Fruit fly (Drosophila melanogaster) whole organism, embryonic: Measurements from ENCODE around the gene wuho.

Source experiments
- BEAF-32 ChIP-seq: fragments of 200-800 bp; sonication (Bioruptor generic); optimal IDR thresholded peaks from 3 replicates; lab custom pipeline; 2017; ENCODE audit warnings: missing biosample characterization, missing genetic modification characterization, mild to moderate bottlenecking, moderate library complexity, missing genetic modification reagents
- CG10274 ChIP-seq: fragments of 200-800 bp; sonication (Bioruptor generic); optimal IDR thresholded peaks from 3 replicates; lab custom pipeline; 2017; ENCODE audit warnings: missing biosample characterization, mild to moderate bottlenecking, missing genetic modification characterization
- CG10431 ChIP-seq: fragments of 200-800 bp; sonication (Bioruptor generic); optimal IDR thresholded peaks from 3 replicates; lab custom pipeline; 2018; ENCODE audit warnings: missing biosample characterization, mild to moderate bottlenecking, missing genetic modification characterization
- CG1233 ChIP-seq: fragments of 200-800 bp; sonication (Bioruptor generic); optimal IDR thresholded peaks from 4 replicates; lab custom pipeline; 2018; ENCODE audit warnings: missing biosample characterization, mild to moderate bottlenecking, missing genetic modification characterization
- CG12769 ChIP-seq: fragments of 200-800 bp; sonication (Bioruptor generic); optimal IDR thresholded peaks from 2 replicates; lab custom pipeline; 2019; ENCODE audit warnings: missing biosample characterization, mild to moderate bottlenecking, missing genetic modification characterization, moderate library complexity
- CG13287 ChIP-seq: fragments of 200-800 bp; sonication (Bioruptor generic); IDR thresholded peaks from 2 replicates; pipeline ENCODE4 v1.3.6; 2022; ENCODE audit warnings: missing biosample characterization, missing genetic modification characterization; ENCODE audit not compliant: partially characterized antibody
- CG14667 ChIP-seq: fragments of 200-800 bp; sonication (Bioruptor generic); IDR thresholded peaks from 2 replicates; pipeline ENCODE4 v1.3.6; 2022; ENCODE audit warnings: missing biosample characterization, missing genetic modification characterization
- CG1529 ChIP-seq: fragments of 200-800 bp; sonication (Bioruptor generic); optimal IDR thresholded peaks from 3 replicates; lab custom pipeline; 2018; ENCODE audit warnings: missing biosample characterization, missing genetic modification characterization
- CG17802 ChIP-seq: fragments of 200-800 bp; sonication (Bioruptor generic); optimal IDR thresholded peaks from 2 replicates; lab custom pipeline; 2018; ENCODE audit warnings: missing biosample characterization, mild to moderate bottlenecking, missing genetic modification characterization, moderate library complexity
- CG18011 ChIP-seq: fragments of 200-800 bp; sonication (Bioruptor generic); optimal IDR thresholded peaks from 2 replicates; lab custom pipeline; 2017; ENCODE audit warnings: missing biosample characterization, missing genetic modification characterization, mild to moderate bottlenecking, moderate library complexity, missing genotype
- CG18262 ChIP-seq: fragments of 200-800 bp; optimal IDR thresholded peaks from 3 replicates; lab custom pipeline; 2019; ENCODE audit warnings: missing biosample characterization, mild to moderate bottlenecking, missing genetic modification characterization, moderate library complexity
- CG32532 ChIP-seq: fragments of 200-800 bp; sonication (Bioruptor generic); IDR thresholded peaks from 2 replicates; pipeline ENCODE4 v1.3.6; 2022; ENCODE audit warnings: missing biosample characterization, missing genetic modification characterization
- CG3838 ChIP-seq: fragments of 200-800 bp; sonication (Bioruptor generic); optimal IDR thresholded peaks from 3 replicates; lab custom pipeline; 2016; ENCODE audit warnings: missing biosample characterization, missing genetic modification characterization
- CG4707 ChIP-seq: fragments of 200-800 bp; sonication (Bioruptor generic); optimal IDR thresholded peaks from 2 replicates; lab custom pipeline; 2018; ENCODE audit warnings: missing biosample characterization, mild to moderate bottlenecking, missing genetic modification characterization, moderate library complexity
- CG6689 ChIP-seq: fragments of 200-800 bp; sonication (Bioruptor generic); IDR thresholded peaks from 2 replicates; pipeline ENCODE4 v1.3.6; 2022; ENCODE audit warnings: missing biosample characterization, missing genetic modification characterization
- CG7372 ChIP-seq: fragments of 200-800 bp; sonication (Bioruptor generic); IDR thresholded peaks from 2 replicates; pipeline ENCODE4 v1.3.6; 2022; ENCODE audit warnings: missing biosample characterization, missing genetic modification characterization
- CG8765 ChIP-seq: fragments of 200-800 bp; sonication (Bioruptor generic); IDR thresholded peaks from 2 replicates; pipeline ENCODE4 v1.3.6; 2022; ENCODE audit warnings: missing biosample characterization, missing genetic modification characterization
- CG9797 ChIP-seq: fragments of 200-800 bp; sonication (Bioruptor generic); optimal IDR thresholded peaks from 3 replicates; lab custom pipeline; 2018; ENCODE audit warnings: missing biosample characterization, mild to moderate bottlenecking, missing genetic modification characterization
- CG9876 ChIP-seq: fragments of 200-800 bp; sonication (Bioruptor generic); optimal IDR thresholded peaks from 2 replicates; lab custom pipeline; 2016; ENCODE audit warnings: missing biosample characterization, missing genetic modification characterization
- Dip3 ChIP-seq: fragments of 200-800 bp; sonication (Bioruptor generic); optimal IDR thresholded peaks from 3 replicates; lab custom pipeline; 2016; ENCODE audit warnings: missing biosample characterization, missing genetic modification characterization
- Drgx ChIP-seq: fragments of 200-800 bp; sonication (Bioruptor generic); IDR thresholded peaks from 2 replicates; pipeline ENCODE4 v1.3.6; 2022; ENCODE audit warnings: missing biosample characterization, missing genetic modification characterization
- HHEX ChIP-seq: fragments of 200-800 bp; sonication (Bioruptor generic); optimal IDR thresholded peaks from 3 replicates; lab custom pipeline; 2017; ENCODE audit warnings: missing biosample characterization, mild to moderate bottlenecking, missing genetic modification characterization, missing genetic modification reagents
- HLH3B ChIP-seq: fragments of 200-800 bp; sonication (Bioruptor generic); IDR thresholded peaks from 2 replicates; pipeline ENCODE4 v1.3.6; 2022; ENCODE audit warnings: missing biosample characterization, missing genetic modification characterization
- HLHmδ ChIP-seq: fragments of 200-800 bp; sonication (Bioruptor generic); optimal IDR thresholded peaks from 2 replicates; lab custom pipeline; 2018; ENCODE audit warnings: missing biosample characterization, mild to moderate bottlenecking, missing genetic modification characterization, moderate library complexity
- Hand ChIP-seq: fragments of 200-800 bp; sonication (Bioruptor generic); optimal IDR thresholded peaks from 2 replicates; lab custom pipeline; 2017; ENCODE audit warnings: mild to moderate bottlenecking, missing biosample characterization, missing genetic modification reagents, missing genetic modification characterization
- Myb ChIP-seq: fragments of 200-800 bp; sonication (Bioruptor generic); optimal IDR thresholded peaks from 2 replicates; lab custom pipeline; 2016; ENCODE audit warnings: missing biosample characterization, missing genetic modification characterization
- NFAT ChIP-seq: fragments of 200-800 bp; sonication (Bioruptor generic); IDR thresholded peaks from 2 replicates; pipeline ENCODE4 v1.3.6; 2022; ENCODE audit warnings: missing biosample characterization, missing genetic modification characterization
- Sin3A ChIP-seq: fragments of >200 bp; optimal IDR thresholded peaks from 2 replicates; lab custom pipeline; 2018
- Taf1 ChIP-seq: fragments of 200-800 bp; sonication (Bioruptor generic); IDR thresholded peaks from 2 replicates; pipeline ENCODE4 v1.3.6; 2022; ENCODE audit warnings: missing biosample characterization, missing genetic modification characterization
- Xrp1 ChIP-seq: fragments of 200-800 bp; sonication (Bioruptor generic); IDR thresholded peaks from 2 replicates; pipeline ENCODE4 v1.3.6; 2022; ENCODE audit warnings: missing biosample characterization, missing genetic modification characterization
- ac ChIP-seq: fragments of 200-800 bp; sonication (Bioruptor generic); optimal IDR thresholded peaks from 3 replicates; lab custom pipeline; 2017; ENCODE audit warnings: missing biosample characterization, mild to moderate bottlenecking, missing genetic modification characterization
- cas ChIP-seq: fragments of 200-800 bp; sonication (Bioruptor generic); IDR thresholded peaks from 2 replicates; pipeline ENCODE4 v1.3.6; 2022; ENCODE audit warnings: missing biosample characterization, missing genetic modification characterization
- caup ChIP-seq: fragments of 200-800 bp; sonication (Bioruptor generic); optimal IDR thresholded peaks from 3 replicates; lab custom pipeline; 2017; ENCODE audit warnings: missing biosample characterization, mild to moderate bottlenecking, missing genetic modification characterization, moderate library complexity; ENCODE audit not compliant: severe bottlenecking
- crp ChIP-seq, 2 experiments: fragments of 200-800 bp; sonication (Bioruptor generic); optimal IDR thresholded peaks; 2 replicates in 1 of 2; 3 replicates in 1 of 2; lab custom pipeline; 2017; ENCODE audit warnings: missing biosample characterization in 2 of 2, missing genetic modification characterization in 2 of 2, mild to moderate bottlenecking in 1 of 2, moderate library complexity in 1 of 2
- eyg ChIP-seq: fragments of 200-800 bp; sonication (Bioruptor generic); optimal IDR thresholded peaks from 3 replicates; lab custom pipeline; 2016; ENCODE audit warnings: missing biosample characterization, missing genetic modification characterization
- grn ChIP-seq: fragments of 200-800 bp; sonication (Bioruptor generic); optimal IDR thresholded peaks from 3 replicates; lab custom pipeline; 2017; ENCODE audit warnings: missing biosample characterization, missing genetic modification characterization
- gro ChIP-seq: fragments of 200-800 bp; sonication (Bioruptor generic); optimal IDR thresholded peaks from 2 replicates; lab custom pipeline; 2016; ENCODE audit warnings: missing biosample characterization, missing genetic modification characterization
- hb ChIP-seq: fragments of 200-800 bp; sonication (Bioruptor generic); IDR thresholded peaks from 3 replicates; pipeline ENCODE4 v1.3.6; 2022; ENCODE audit warnings: missing biosample characterization, missing genetic modification characterization; ENCODE audit not compliant: partially characterized antibody
- klu ChIP-seq: fragments of 200-800 bp; sonication (Bioruptor generic); IDR thresholded peaks from 2 replicates; pipeline ENCODE4 v1.3.6; 2022; ENCODE audit warnings: missing biosample characterization, missing genetic modification characterization
- lbe ChIP-seq: fragments of 200-800 bp; sonication (Bioruptor generic); optimal IDR thresholded peaks from 2 replicates; lab custom pipeline; 2016; ENCODE audit warnings: missing biosample characterization, mild to moderate bottlenecking, missing genetic modification characterization
- lola ChIP-seq, 3 experiments: fragments of >200 bp in 2 of 3; fragments of 200-800 bp in 1 of 3; sonication (Bioruptor generic) in 1 of 3; optimal IDR thresholded peaks; 2 replicates each; lab custom pipeline; 2017 to 2019; ENCODE audit warnings: missing biosample characterization in 3 of 3, missing genetic modification characterization in 3 of 3, mild to moderate bottlenecking in 1 of 3, moderate library complexity in 1 of 3
- mld ChIP-seq: fragments of 200-800 bp; sonication (Bioruptor generic); IDR thresholded peaks from 3 replicates; pipeline ENCODE4 v1.3.6; 2022; ENCODE audit warnings: missing biosample characterization, missing genetic modification characterization; ENCODE audit not compliant: partially characterized antibody
- psq ChIP-seq: fragments of 200-800 bp; sonication (Bioruptor generic); optimal IDR thresholded peaks from 2 replicates; lab custom pipeline; 2017; ENCODE audit warnings: missing biosample characterization, missing genetic modification characterization
- rib ChIP-seq: fragments of 200-800 bp; sonication (Bioruptor generic); IDR thresholded peaks from 2 replicates; pipeline ENCODE4 v1.3.6; 2022; ENCODE audit warnings: missing biosample characterization, missing genetic modification characterization
- run ChIP-seq: fragments of 200-800 bp; sonication (Bioruptor generic); optimal IDR thresholded peaks from 3 replicates; lab custom pipeline; 2018; ENCODE audit warnings: missing biosample characterization, mild to moderate bottlenecking, missing genetic modification characterization
- shn ChIP-seq: fragments of 200-800 bp; sonication (Bioruptor generic); optimal IDR thresholded peaks from 3 replicates; lab custom pipeline; 2016; ENCODE audit warnings: missing biosample characterization, missing genetic modification characterization
- stwl ChIP-seq: fragments of 200-800 bp; sonication (Bioruptor generic); optimal IDR thresholded peaks from 3 replicates; lab custom pipeline; 2018; ENCODE audit warnings: missing biosample characterization, mild to moderate bottlenecking, missing genetic modification characterization, moderate library complexity
- tgo ChIP-seq: fragments of 200-800 bp; sonication (Bioruptor generic); IDR thresholded peaks from 3 replicates; pipeline ENCODE4 v1.3.6; 2022; ENCODE audit warnings: missing biosample characterization, missing genetic modification characterization
- yki ChIP-seq: fragments of >200 bp; optimal IDR thresholded peaks from 3 replicates; lab custom pipeline; 2018
- z ChIP-seq: fragments of 200-800 bp; sonication (Bioruptor generic); IDR thresholded peaks from 3 replicates; pipeline ENCODE4 v1.3.6; 2022; ENCODE audit warnings: missing biosample characterization, missing genetic modification characterization

The wuho gene

DNA sequence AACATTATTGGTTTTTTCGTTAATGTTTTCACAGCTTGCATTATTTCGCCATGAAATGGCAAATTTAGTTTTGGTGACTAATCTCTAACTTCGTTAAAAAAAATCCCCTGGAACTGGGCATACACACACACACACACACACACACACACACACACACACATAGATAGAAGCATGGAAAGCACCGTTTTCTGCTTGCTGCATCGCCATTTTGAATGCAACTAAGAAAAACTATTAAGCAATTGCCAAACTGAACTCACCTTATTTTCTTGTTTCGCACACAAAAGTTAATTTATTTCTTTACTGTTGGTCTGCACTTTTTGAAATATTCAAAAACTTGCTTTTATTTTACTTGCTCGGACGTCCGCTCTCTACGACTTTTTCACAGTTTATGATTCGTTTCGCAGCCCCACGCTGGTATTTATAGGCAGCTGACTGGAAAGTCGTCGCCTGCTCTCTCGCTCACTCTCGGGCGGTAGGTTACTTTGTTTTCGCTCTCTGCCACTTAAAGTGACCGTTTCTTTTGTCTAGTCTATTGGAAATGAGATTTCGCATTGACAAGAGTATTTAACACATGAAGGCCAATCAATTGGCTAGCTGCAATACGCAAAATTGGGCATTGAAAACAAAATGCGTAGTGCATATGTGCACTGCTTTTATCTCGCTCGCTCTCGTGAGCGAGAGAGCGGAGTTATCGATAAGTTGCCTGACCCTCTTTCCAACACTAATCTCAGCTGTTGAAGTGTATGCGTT, 8.8 kb upstream of the wuho start (continued):
- TF ChIP-seq CG10274 (GFP tag; lab: Kevin White, UChicago), result no peak
- no peak for TF ChIP-seq CG6689 (GFP tag; lab: Robert Waterston, UW)
- peak; percentile 15 for TF ChIP-seq Sin3A (lab: Kevin White, UChicago)
- TF ChIP-seq CG7372 (GFP tag; lab: Robert Waterston, UW), result no peak
- no peak for TF ChIP-seq Xrp1 (GFP tag; lab: Robert Waterston, UW)
- no peak for TF ChIP-seq psq
- TF ChIP-seq CG9797 (GFP tag; lab: Kevin White, UChicago), result peak; percentile 44
- no peak for TF ChIP-seq shn (GFP tag; lab: Kevin White, UChicago)
- 0 out of 2 replicates have a peak, but pooled peaks have one; percentile 16 for TF ChIP-seq HLH3B (GFP tag; lab: Robert Waterston, UW)
- no peak for TF ChIP-seq CG32532 (GFP tag; lab: Robert Waterston, UW)
- no peak for TF ChIP-seq CG3838
- no peak for TF ChIP-seq CG14667 (GFP tag; lab: Robert Waterston, UW)
- no peak for TF ChIP-seq CG12769 (tag; lab: Kevin White, UChicago)
- peak; percentile 36 for TF ChIP-seq stwl (tag; lab: Kevin White, UChicago)
- no peak for TF ChIP-seq grn (GFP tag; lab: Kevin White, UChicago)
- TF ChIP-seq rib (GFP tag; lab: Robert Waterston, UW), result no peak
- no peak for TF ChIP-seq hb
- TF ChIP-seq CG9876 (GFP tag; lab: Kevin White, UChicago), result no peak
- TF ChIP-seq run (tag; lab: Kevin White, UChicago), result no peak
- TF ChIP-seq CG10431, result no peak
- TF ChIP-seq crp (GFP tag; optimal IDR thresholded peaks at IDR 0.05; lab: Kevin White, UChicago), result peak in 1 of 2 experiments; percentile 75
- no peak for TF ChIP-seq ac (GFP tag; lab: Kevin White, UChicago)
- peak; percentile 25 for TF ChIP-seq caup
- TF ChIP-seq tgo (GFP tag; lab: Robert Waterston, UW), result no peak
- no peak for TF ChIP-seq CG18262 (tag; lab: Kevin White, UChicago)
- TF ChIP-seq mld, result no peak
- TF ChIP-seq CG18011, result no peak
- TF ChIP-seq HLHmδ (GFP tag; lab: Kevin White, UChicago), result no peak
- peak; percentile 37 for TF ChIP-seq HHEX
- no peak for TF ChIP-seq CG13287 (GFP tag; lab: Robert Waterston, UW)
- TF ChIP-seq Hand, result no peak
- TF ChIP-seq z (GFP tag; lab: Robert Waterston, UW), result no peak
- no peak for TF ChIP-seq lola (GFP tag; optimal IDR thresholded peaks at IDR 0.05; lab: Kevin White, UChicago)
- TF ChIP-seq Myb, result peak; percentile 38
- TF ChIP-seq CG4707 (GFP tag; lab: Kevin White, UChicago), result no peak
- no peak for TF ChIP-seq NFAT
- TF ChIP-seq BEAF-32 (GFP tag; lab: Kevin White, UChicago), result peak; percentile 48
- TF ChIP-seq CG8765 (GFP tag; lab: Robert Waterston, UW), result no peak
- TF ChIP-seq lbe (GFP tag; lab: Kevin White, UChicago), result no peak
- TF ChIP-seq CG1529, result no peak
- peak; percentile 38 for TF ChIP-seq gro (GFP tag; lab: Kevin White, UChicago)
- TF ChIP-seq Drgx (GFP tag; lab: Robert Waterston, UW), result no peak
- no peak for TF ChIP-seq Dip3
- TF ChIP-seq Taf1 (GFP tag; lab: Robert Waterston, UW), result no peak
- no peak for TF ChIP-seq yki (lab: Kevin White, UChicago)
- TF ChIP-seq CG1233, result no peak
- no peak for TF ChIP-seq eyg (GFP tag; lab: Kevin White, UChicago)
- no peak for TF ChIP-seq CG17802 (tag; lab: Kevin White, UChicago)
- no peak for TF ChIP-seq cas
- no peak for TF ChIP-seq klu
